In genomic region chr3L:14217677-14218254, dm6 we compare ENCODE assay signal across 1 fruit fly cellular context.
A peak's percentile ranks its signal among the peaks of the same experiment; 100 is the strongest.
TF ChIP-seq lines count a peak whose summit lies in the region.

TSS of gene CG7768 (plus strand) at chr3L:14218204.

TF ChIP-seq in whole organism, embryonic, 481 proteins besides CTCF, POLR2A, EP300 and RAD21 (continued from another document and continues in another):
- TF ChIP-seq gce (GFP tag; IDR thresholded peaks at IDR 0.05; lab: Robert Waterston, UW): no peak
- peak; percentile 55 for TF ChIP-seq CG12659 (GFP tag; optimal IDR thresholded peaks at IDR 0.05; lab: Kevin White, UChicago)
- no peak for TF ChIP-seq rib (GFP tag; IDR thresholded peaks at IDR 0.05; lab: Robert Waterston, UW)
- no peak for TF ChIP-seq CG10565 (GFP tag; optimal IDR thresholded peaks at IDR 0.05; lab: Kevin White, UChicago)
- 0 out of 2 replicates have a peak, but pooled peaks have one; percentile 25 for TF ChIP-seq Adf1 (GFP tag; IDR thresholded peaks at IDR 0.05; lab: Robert Waterston, UW)
- TF ChIP-seq CG6689 (GFP tag; IDR thresholded peaks at IDR 0.05; lab: Robert Waterston, UW): no peak
- TF ChIP-seq CG13624 (GFP tag; optimal IDR thresholded peaks at IDR 0.05; lab: Kevin White, UChicago): no peak
- TF ChIP-seq dimm (GFP tag; IDR thresholded peaks at IDR 0.05; lab: Robert Waterston, UW): no peak
- no peak for TF ChIP-seq lola (GFP tag; optimal IDR thresholded peaks at IDR 0.05; lab: Kevin White, UChicago)
- TF ChIP-seq CG11560 (tag; IDR thresholded peaks at IDR 0.05; lab: Robert Waterston, UW): no peak
- TF ChIP-seq Camta (GFP tag; optimal IDR thresholded peaks at IDR 0.05; lab: Kevin White, UChicago): no peak
- TF ChIP-seq chif (GFP tag; optimal IDR thresholded peaks at IDR 0.05; lab: Kevin White, UChicago): no peak
- peak; percentile 84 for TF ChIP-seq fd3F (GFP tag; optimal IDR thresholded peaks at IDR 0.05; lab: Kevin White, UChicago)
- no peak for TF ChIP-seq br (optimal IDR thresholded peaks at IDR 0.05; lab: Kevin White, UChicago)
- peak; percentile 56 for TF ChIP-seq dmrt99B (tag; optimal IDR thresholded peaks at IDR 0.05; lab: Kevin White, UChicago)
- no peak for TF ChIP-seq CG6272 (GFP tag; IDR thresholded peaks at IDR 0.05; lab: Robert Waterston, UW)
- TF ChIP-seq btn (GFP tag; optimal IDR thresholded peaks at IDR 0.05; lab: Kevin White, UChicago): no peak
- TF ChIP-seq abd-A (tag; optimal IDR thresholded peaks at IDR 0.05; lab: Kevin White, UChicago): no peak
- peak; percentile 14 for TF ChIP-seq Myb (GFP tag; optimal IDR thresholded peaks at IDR 0.05; lab: Kevin White, UChicago)
- peak; percentile 27 for TF ChIP-seq bcd (GFP tag; optimal IDR thresholded peaks at IDR 0.05; lab: Kevin White, UChicago)
- TF ChIP-seq CG9932 (GFP tag; IDR thresholded peaks at IDR 0.05; lab: Robert Waterston, UW): no peak
- no peak for TF ChIP-seq CG8089 (GFP tag; optimal IDR thresholded peaks at IDR 0.05; lab: Kevin White, UChicago)
- no peak for TF ChIP-seq CG7357 (GFP tag; IDR thresholded peaks at IDR 0.05; lab: Robert Waterston, UW)
- peak; percentile 10 for TF ChIP-seq maf-S (GFP tag; optimal IDR thresholded peaks at IDR 0.05; lab: Kevin White, UChicago)
- TF ChIP-seq CG11085 (GFP tag; IDR thresholded peaks at IDR 0.05; lab: Robert Waterston, UW): no peak; the same call in 1 of the 2 replicates
- peak; percentile 80 for TF ChIP-seq schlank (tag; optimal IDR thresholded peaks at IDR 0.05; lab: Kevin White, UChicago)
- TF ChIP-seq lab (GFP tag; optimal IDR thresholded peaks at IDR 0.05; lab: Kevin White, UChicago): peak; percentile 88
- TF ChIP-seq Mes4 (GFP tag; optimal IDR thresholded peaks at IDR 0.05; lab: Kevin White, UChicago): no peak
- TF ChIP-seq CG3065 (GFP tag; optimal IDR thresholded peaks at IDR 0.05; lab: Kevin White, UChicago): no peak
- no peak for TF ChIP-seq hth (optimal IDR thresholded peaks at IDR 0.05; lab: Kevin White, UChicago)
- no peak for TF ChIP-seq sima (GFP tag; optimal IDR thresholded peaks at IDR 0.05; lab: Kevin White, UChicago)
- peak; percentile 84 for TF ChIP-seq CG13296 (GFP tag; optimal IDR thresholded peaks at IDR 0.05; lab: Kevin White, UChicago)
- TF ChIP-seq Hmr (GFP tag; optimal IDR thresholded peaks at IDR 0.05; lab: Kevin White, UChicago): peak; percentile 84
- TF ChIP-seq HmgZ (tag; optimal IDR thresholded peaks at IDR 0.05; lab: Kevin White, UChicago): peak; percentile 72
- TF ChIP-seq CG15514 (GFP tag; optimal IDR thresholded peaks at IDR 0.05; lab: Kevin White, UChicago): peak; percentile 79
- TF ChIP-seq CG32532 (GFP tag; IDR thresholded peaks at IDR 0.05; lab: Robert Waterston, UW): no peak
- no peak for TF ChIP-seq Sry-β (GFP tag; optimal IDR thresholded peaks at IDR 0.05; lab: Kevin White, UChicago)
- peak; percentile 20 for TF ChIP-seq CG12219 (GFP tag; optimal IDR thresholded peaks at IDR 0.05; lab: Kevin White, UChicago)
- no peak for TF ChIP-seq Neu2 (GFP tag; optimal IDR thresholded peaks at IDR 0.05; lab: Kevin White, UChicago; ENCODE audit: borderline replicate concordance)
- TF ChIP-seq ato (GFP tag; IDR thresholded peaks at IDR 0.05; lab: Robert Waterston, UW; ENCODE audit: partially characterized antibody): no peak
- no peak for TF ChIP-seq CG8359 (GFP tag; optimal IDR thresholded peaks at IDR 0.05; lab: Kevin White, UChicago; ENCODE audit: borderline replicate concordance)
- no peak for TF ChIP-seq Opbp (GFP tag; IDR thresholded peaks at IDR 0.05; lab: Robert Waterston, UW; ENCODE audit: partially characterized antibody)
- peak; percentile 60; the same call in 1 of the 2 replicates for TF ChIP-seq HLH3B (GFP tag; IDR thresholded peaks at IDR 0.05; lab: Robert Waterston, UW)
- TF ChIP-seq CG30020 (tag; optimal IDR thresholded peaks at IDR 0.05; lab: Kevin White, UChicago): no peak
- peak; percentile 74 for TF ChIP-seq CG2120 (GFP tag; optimal IDR thresholded peaks at IDR 0.05; lab: Kevin White, UChicago)
- TF ChIP-seq ab (GFP tag; optimal IDR thresholded peaks at IDR 0.05; lab: Kevin White, UChicago): no peak
- peak; percentile 53 for TF ChIP-seq CG18619 (GFP tag; optimal IDR thresholded peaks at IDR 0.05; lab: Kevin White, UChicago)
- TF ChIP-seq CG17186 (GFP tag; optimal IDR thresholded peaks at IDR 0.05; lab: Kevin White, UChicago): no peak
- no peak for TF ChIP-seq nom (GFP tag; optimal IDR thresholded peaks at IDR 0.05; lab: Kevin White, UChicago)
- no peak for TF ChIP-seq ttk (GFP tag; IDR thresholded peaks at IDR 0.05; lab: Robert Waterston, UW)
- TF ChIP-seq CG11247 (GFP tag; IDR thresholded peaks at IDR 0.05; lab: Robert Waterston, UW): no peak
- no peak for TF ChIP-seq CG1832 (GFP tag; optimal IDR thresholded peaks at IDR 0.05; lab: Kevin White, UChicago)
- peak; percentile 39 for TF ChIP-seq CG10654 (GFP tag; optimal IDR thresholded peaks at IDR 0.05; lab: Kevin White, UChicago)
- no peak for TF ChIP-seq ind (GFP tag; optimal IDR thresholded peaks at IDR 0.05; lab: Kevin White, UChicago)
- TF ChIP-seq amos (GFP tag; IDR thresholded peaks at IDR 0.05; lab: Robert Waterston, UW; ENCODE audit: partially characterized antibody): no peak
- peak; percentile 45 for TF ChIP-seq CG4328 (GFP tag; optimal IDR thresholded peaks at IDR 0.05; lab: Kevin White, UChicago)
- TF ChIP-seq C15 (GFP tag; IDR thresholded peaks at IDR 0.05; lab: Robert Waterston, UW): no peak
- no peak for TF ChIP-seq toy (GFP tag; IDR thresholded peaks at IDR 0.05; lab: Robert Waterston, UW)
- TF ChIP-seq CG10147 (GFP tag; optimal IDR thresholded peaks at IDR 0.05; lab: Kevin White, UChicago): peak; percentile 70
- peak; percentile 56 for TF ChIP-seq NfI (GFP tag; optimal IDR thresholded peaks at IDR 0.05; lab: Kevin White, UChicago)
- TF ChIP-seq Rx (GFP tag; IDR thresholded peaks at IDR 0.05; lab: Robert Waterston, UW): no peak
- 0 out of 2 replicates have a peak, but pooled peaks have one; percentile 19 for TF ChIP-seq Oaz (GFP tag; IDR thresholded peaks at IDR 0.05; lab: Robert Waterston, UW)
- TF ChIP-seq psq (GFP tag; optimal IDR thresholded peaks at IDR 0.05; lab: Kevin White, UChicago): no peak
- TF ChIP-seq CG14965 (GFP tag; optimal IDR thresholded peaks at IDR 0.05; lab: Kevin White, UChicago; ENCODE audit: borderline replicate concordance): peak; percentile 6
- no peak for TF ChIP-seq kay (GFP tag; optimal IDR thresholded peaks at IDR 0.05; lab: Kevin White, UChicago)
- TF ChIP-seq inv (GFP tag; IDR thresholded peaks at IDR 0.05; lab: Robert Waterston, UW; ENCODE audit: partially characterized antibody): no peak
- peak; percentile 73 for TF ChIP-seq CG15269 (tag; optimal IDR thresholded peaks at IDR 0.05; lab: Kevin White, UChicago)
- no peak for TF ChIP-seq slp2 (GFP tag; optimal IDR thresholded peaks at IDR 0.05; lab: Kevin White, UChicago)
- TF ChIP-seq hkb (optimal IDR thresholded peaks at IDR 0.05; lab: Kevin White, UChicago): no peak
- peak; percentile 75 for TF ChIP-seq hkb (GFP tag; IDR thresholded peaks at IDR 0.05; lab: Robert Waterston, UW)
- TF ChIP-seq CG32767 (GFP tag; IDR thresholded peaks at IDR 0.05; lab: Robert Waterston, UW): peak; percentile 20; the same call in 1 of the 2 replicates
- TF ChIP-seq CG11456 (GFP tag; IDR thresholded peaks at IDR 0.05; lab: Robert Waterston, UW): no peak
- no peak for TF ChIP-seq Dll (GFP tag; IDR thresholded peaks at IDR 0.05; lab: Robert Waterston, UW; ENCODE audit: partially characterized antibody)
- peak; percentile 58 for TF ChIP-seq Dek (tag; optimal IDR thresholded peaks at IDR 0.05; lab: Kevin White, UChicago)
- TF ChIP-seq lov (optimal IDR thresholded peaks at IDR 0.05; lab: Kevin White, UChicago): no peak
- TF ChIP-seq lov (GFP tag; IDR thresholded peaks at IDR 0.05; lab: Robert Waterston, UW): no peak
- TF ChIP-seq CG4707 (GFP tag; optimal IDR thresholded peaks at IDR 0.05; lab: Kevin White, UChicago): no peak
- no peak for TF ChIP-seq CG9437 (GFP tag; optimal IDR thresholded peaks at IDR 0.05; lab: Kevin White, UChicago)
- TF ChIP-seq CG8765 (GFP tag; IDR thresholded peaks at IDR 0.05; lab: Robert Waterston, UW): no peak
- TF ChIP-seq cato (GFP tag; optimal IDR thresholded peaks at IDR 0.05; lab: Kevin White, UChicago; ENCODE audit: borderline replicate concordance): no peak
- TF ChIP-seq Eip74EF (GFP tag; optimal IDR thresholded peaks at IDR 0.05; lab: Kevin White, UChicago): no peak
- no peak for TF ChIP-seq Gsc (GFP tag; IDR thresholded peaks at IDR 0.05; lab: Robert Waterston, UW)
- peak; percentile 25 for TF ChIP-seq eyg (GFP tag; optimal IDR thresholded peaks at IDR 0.05; lab: Kevin White, UChicago)
- no peak for TF ChIP-seq CG10431 (GFP tag; optimal IDR thresholded peaks at IDR 0.05; lab: Kevin White, UChicago)
- TF ChIP-seq yki (optimal IDR thresholded peaks at IDR 0.05; lab: Kevin White, UChicago): no peak
- TF ChIP-seq CG12769 (tag; optimal IDR thresholded peaks at IDR 0.05; lab: Kevin White, UChicago): peak; percentile 81
- peak; percentile 41 for TF ChIP-seq CG12104 (GFP tag; optimal IDR thresholded peaks at IDR 0.05; lab: Kevin White, UChicago)
- no peak for TF ChIP-seq CG9797 (GFP tag; optimal IDR thresholded peaks at IDR 0.05; lab: Kevin White, UChicago)
- TF ChIP-seq CHES-1-like (GFP tag; optimal IDR thresholded peaks at IDR 0.05; lab: Kevin White, UChicago): peak; percentile 48
- TF ChIP-seq CG11695 (GFP tag; IDR thresholded peaks at IDR 0.05; lab: Robert Waterston, UW): no peak; the same call in 2 of the 3 replicates
- TF ChIP-seq odd (GFP tag; optimal IDR thresholded peaks at IDR 0.05; lab: Kevin White, UChicago): peak; percentile 69
- TF ChIP-seq CG17361 (GFP tag; IDR thresholded peaks at IDR 0.05; lab: Robert Waterston, UW): no peak
- TF ChIP-seq CG13424 (tag; optimal IDR thresholded peaks at IDR 0.05; lab: Kevin White, UChicago): peak; percentile 37
- TF ChIP-seq Lpt (GFP tag; optimal IDR thresholded peaks at IDR 0.05; lab: Kevin White, UChicago): no peak
- no peak for TF ChIP-seq D (optimal IDR thresholded peaks at IDR 0.05; lab: Kevin White, UChicago)
- TF ChIP-seq D (GFP tag; optimal IDR thresholded peaks at IDR 0.05; lab: Kevin White, UChicago): peak; percentile 12
- TF ChIP-seq ci (GFP tag; IDR thresholded peaks at IDR 0.05; lab: Robert Waterston, UW): peak; percentile 14; the same call in 1 of the 3 replicates
- TF ChIP-seq CG17912 (GFP tag; optimal IDR thresholded peaks at IDR 0.05; lab: Kevin White, UChicago): no peak
- no peak for TF ChIP-seq Atf6 (GFP tag; IDR thresholded peaks at IDR 0.05; lab: Robert Waterston, UW)
- no peak for TF ChIP-seq CG7271 (tag; optimal IDR thresholded peaks at IDR 0.05; lab: Kevin White, UChicago)
- no peak for TF ChIP-seq Xrp1 (GFP tag; IDR thresholded peaks at IDR 0.05; lab: Robert Waterston, UW)
- no peak for TF ChIP-seq CG8290 (GFP tag; optimal IDR thresholded peaks at IDR 0.05; lab: Kevin White, UChicago)
- TF ChIP-seq CG8290 (tag; optimal IDR thresholded peaks at IDR 0.05; lab: Kevin White, UChicago): peak in 1 of 2 experiments; percentile 88
- TF ChIP-seq CG33213 (GFP tag; optimal IDR thresholded peaks at IDR 0.05; lab: Kevin White, UChicago): peak; percentile 32
- no peak for TF ChIP-seq Spps (tag; optimal IDR thresholded peaks at IDR 0.05; lab: Kevin White, UChicago)
- TF ChIP-seq BtbVII (GFP tag; optimal IDR thresholded peaks at IDR 0.05; lab: Kevin White, UChicago): peak; percentile 79
- no peak for TF ChIP-seq CG7372 (GFP tag; IDR thresholded peaks at IDR 0.05; lab: Robert Waterston, UW)
- peak; percentile 79 for TF ChIP-seq CG2678 (tag; optimal IDR thresholded peaks at IDR 0.05; lab: Kevin White, UChicago)
- TF ChIP-seq fd102C (GFP tag; optimal IDR thresholded peaks at IDR 0.05; lab: Kevin White, UChicago): peak; percentile 67
- TF ChIP-seq ftz-f1 (GFP tag; optimal IDR thresholded peaks at IDR 0.05; lab: Kevin White, UChicago): no peak
- 0 out of 3 replicates have a peak, but pooled peaks have one; percentile 14 for TF ChIP-seq CG14050 (GFP tag; IDR thresholded peaks at IDR 0.05; lab: Robert Waterston, UW)
- TF ChIP-seq Deaf1 (tag; optimal IDR thresholded peaks at IDR 0.05; lab: Kevin White, UChicago): no peak
- TF ChIP-seq CG9609 (GFP tag; optimal IDR thresholded peaks at IDR 0.05; lab: Kevin White, UChicago): peak; percentile 21
- TF ChIP-seq gsb-n (tag; optimal IDR thresholded peaks at IDR 0.05; lab: Kevin White, UChicago): no peak
- TF ChIP-seq CG4730 (GFP tag; IDR thresholded peaks at IDR 0.05; lab: Robert Waterston, UW): no peak
- TF ChIP-seq Ssrp (tag; optimal IDR thresholded peaks at IDR 0.05; lab: Kevin White, UChicago): no peak
- TF ChIP-seq BEAF-32 (GFP tag; optimal IDR thresholded peaks at IDR 0.05; lab: Kevin White, UChicago): no peak
- TF ChIP-seq CG17829 (tag; optimal IDR thresholded peaks at IDR 0.05; lab: Kevin White, UChicago): no peak
- TF ChIP-seq usp (GFP tag; optimal IDR thresholded peaks at IDR 0.05; lab: Kevin White, UChicago): no peak
- TF ChIP-seq eve (GFP tag; optimal IDR thresholded peaks at IDR 0.05; lab: Kevin White, UChicago): no peak
- TF ChIP-seq CG18764 (GFP tag; optimal IDR thresholded peaks at IDR 0.05; lab: Kevin White, UChicago): peak; percentile 21
- TF ChIP-seq CG7928 (GFP tag; optimal IDR thresholded peaks at IDR 0.05; lab: Kevin White, UChicago): peak; percentile 54
- TF ChIP-seq CG42726 (GFP tag; IDR thresholded peaks at IDR 0.05; lab: Robert Waterston, UW; ENCODE audit: partially characterized antibody): no peak
- peak; percentile 3 for TF ChIP-seq Hsf (GFP tag; optimal IDR thresholded peaks at IDR 0.05; lab: Kevin White, UChicago)
- no peak for TF ChIP-seq CG1024 (GFP tag; IDR thresholded peaks at IDR 0.05; lab: Robert Waterston, UW)
- no peak for TF ChIP-seq Optix (GFP tag; IDR thresholded peaks at IDR 0.05; lab: Robert Waterston, UW)
- no peak for TF ChIP-seq crol (GFP tag; IDR thresholded peaks at IDR 0.05; lab: Robert Waterston, UW)
- peak; percentile 18 for TF ChIP-seq kni (GFP tag; optimal IDR thresholded peaks at IDR 0.05; lab: Kevin White, UChicago)
- TF ChIP-seq HLHmδ (GFP tag; optimal IDR thresholded peaks at IDR 0.05; lab: Kevin White, UChicago): no peak
- peak; percentile 65 for TF ChIP-seq Fer2 (tag; optimal IDR thresholded peaks at IDR 0.05; lab: Kevin White, UChicago)
- no peak for TF ChIP-seq Antp (GFP tag; optimal IDR thresholded peaks at IDR 0.05; lab: Kevin White, UChicago)
- TF ChIP-seq sens-2 (GFP tag; IDR thresholded peaks at IDR 0.05; lab: Robert Waterston, UW): no peak
- no peak for TF ChIP-seq ERR (GFP tag; optimal IDR thresholded peaks at IDR 0.05; lab: Kevin White, UChicago)
- TF ChIP-seq stwl (tag; optimal IDR thresholded peaks at IDR 0.05; lab: Kevin White, UChicago): no peak
- TF ChIP-seq prd (optimal IDR thresholded peaks at IDR 0.05; lab: Kevin White, UChicago): no peak
- TF ChIP-seq prd (GFP tag; IDR thresholded peaks at IDR 0.05; lab: Robert Waterston, UW): no peak; the same call in 2 of the 3 replicates
